Fruit fly (Drosophila melanogaster) whole organism, embryonic: ENCODE data around the gene Pka-C3.

Experiments used
- B-H2 ChIP-seq: fragments of 200-800 bp; sonication (Bioruptor generic); optimal IDR thresholded peaks from 2 replicates; lab custom pipeline; 2018; ENCODE audit warnings: missing biosample characterization, mild to moderate bottlenecking, missing genetic modification characterization
- CG11696 ChIP-seq: fragments of 200-800 bp; sonication (Bioruptor generic); IDR thresholded peaks from 2 replicates; pipeline ENCODE4 v1.3.6; 2022; ENCODE audit warnings: missing biosample characterization, missing genetic modification characterization
- CG42726 ChIP-seq: fragments of 200-800 bp; sonication (Bioruptor generic); IDR thresholded peaks from 2 replicates; pipeline ENCODE4 v1.3.6; 2022; ENCODE audit warnings: missing biosample characterization, missing genetic modification characterization; ENCODE audit not compliant: partially characterized antibody
- CHES-1-like ChIP-seq: fragments of 200-800 bp; sonication (Bioruptor generic); optimal IDR thresholded peaks from 2 replicates; lab custom pipeline; 2016; ENCODE audit warnings: missing biosample characterization, missing genetic modification characterization
- Hr3 ChIP-seq: fragments of 200-800 bp; sonication (Bioruptor generic); optimal IDR thresholded peaks from 3 replicates; lab custom pipeline; 2016; ENCODE audit warnings: missing biosample characterization, missing genetic modification characterization
- Lim3 ChIP-seq: fragments of 200-800 bp; sonication (Bioruptor generic); IDR thresholded peaks from 2 replicates; pipeline ENCODE4 v1.3.6; 2022; ENCODE audit warnings: missing biosample characterization, missing genetic modification characterization
- Sin3A ChIP-seq: fragments of >200 bp; optimal IDR thresholded peaks from 2 replicates; lab custom pipeline; 2018
- Ssrp ChIP-seq: fragments of 200-800 bp; sonication (Bioruptor generic); optimal IDR thresholded peaks from 2 replicates; lab custom pipeline; 2018; ENCODE audit warnings: missing biosample characterization, mild to moderate bottlenecking, missing genetic modification characterization, moderate library complexity
- dan ChIP-seq: fragments of 200-800 bp; sonication (Bioruptor generic); IDR thresholded peaks from 2 replicates; pipeline ENCODE4 v1.3.6; 2022; ENCODE audit warnings: missing biosample characterization, missing genetic modification characterization
- dm ChIP-seq: fragments of 200-800 bp; sonication (Bioruptor generic); optimal IDR thresholded peaks from 3 replicates; lab custom pipeline; 2016; ENCODE audit warnings: missing biosample characterization, missing genetic modification characterization
- knrl ChIP-seq: fragments of 200-800 bp; sonication (Bioruptor generic); IDR thresholded peaks from 3 replicates; pipeline ENCODE4 v1.3.6; 2022; ENCODE audit warnings: missing biosample characterization, missing genetic modification characterization; ENCODE audit not compliant: partially characterized antibody
- lov ChIP-seq, 2 experiments: fragments of 200-800 bp in 1 of 2; fragments of >200 bp in 1 of 2; sonication (Bioruptor generic) in 1 of 2; IDR thresholded peaks in 1 of 2; optimal IDR thresholded peaks in 1 of 2; 2 replicates in 1 of 2; 3 replicates in 1 of 2; pipeline versions ENCODE4 v1.3.6 to Lab custom; 2017 to 2022; ENCODE audit warnings: missing biosample characterization in 1 of 2, missing genetic modification characterization in 1 of 2
- mirr ChIP-seq: fragments of 200-800 bp; sonication (Bioruptor generic); optimal IDR thresholded peaks from 3 replicates; lab custom pipeline; 2018; ENCODE audit warnings: missing biosample characterization, mild to moderate bottlenecking, missing genetic modification characterization
- usp ChIP-seq: fragments of >200 bp; optimal IDR thresholded peaks from 2 replicates; lab custom pipeline; 2017; ENCODE audit warnings: missing biosample characterization, missing genetic modification characterization

- TF ChIP-seq CG11696 (no peak), B-H2 (GFP tag; lab: Kevin White, UChicago) (no peak), mirr (no peak), usp (GFP tag; lab: Kevin White, UChicago) (no peak), dan (GFP tag; lab: Robert Waterston, UW) (no peak), Lim3 (GFP tag; lab: Robert Waterston, UW) (no peak), CG42726 (GFP tag; lab: Robert Waterston, UW) (no peak), CHES-1-like (GFP tag; lab: Kevin White, UChicago) (no peak), Hr3 (GFP tag; lab: Kevin White, UChicago) (no peak), Sin3A (no peak), Ssrp (tag; lab: Kevin White, UChicago) (no peak), knrl (no peak), dm (GFP tag; lab: Kevin White, UChicago) (no peak), lov (optimal IDR thresholded peaks at IDR 0.05; lab: Kevin White, UChicago) (no peak), lov (GFP tag; IDR thresholded peaks at IDR 0.05; lab: Robert Waterston, UW) (no peak)
These were observed 61.1 kb downstream of the Pka-C3 start for dm6 chr3L:15893490-15893889.
